Fruit fly (Drosophila melanogaster) whole organism, embryonic: Measurements from ENCODE around the gene mRpS11.

Experiments used
- Antp ChIP-seq: fragments of 200-800 bp; sonication (Bioruptor generic); optimal IDR thresholded peaks from 3 replicates; lab custom pipeline; 2016; ENCODE audit warnings: missing biosample characterization, missing genetic modification characterization
- Atf-2 ChIP-seq: fragments of 200-800 bp; sonication (Bioruptor generic); optimal IDR thresholded peaks from 2 replicates; lab custom pipeline; 2016; ENCODE audit warnings: missing biosample characterization, missing genetic modification characterization
- BEAF-32 ChIP-seq: fragments of 200-800 bp; sonication (Bioruptor generic); optimal IDR thresholded peaks from 3 replicates; lab custom pipeline; 2017; ENCODE audit warnings: missing biosample characterization, missing genetic modification characterization, mild to moderate bottlenecking, moderate library complexity, missing genetic modification reagents
- CG10366 ChIP-seq: fragments of 200-800 bp; sonication (Bioruptor generic); IDR thresholded peaks from 2 replicates; pipeline ENCODE4 v1.3.6; 2022; ENCODE audit warnings: missing biosample characterization, missing genetic modification characterization
- CG10543 ChIP-seq: fragments of 200-800 bp; sonication (Bioruptor generic); optimal IDR thresholded peaks from 3 replicates; lab custom pipeline; 2017; ENCODE audit warnings: missing biosample characterization, mild to moderate bottlenecking, missing genetic modification characterization, moderate library complexity
- CG10959 ChIP-seq: fragments of 200-800 bp; sonication (Bioruptor generic); IDR thresholded peaks from 2 replicates; pipeline ENCODE4 v1.3.6; 2022; ENCODE audit warnings: missing biosample characterization, missing genetic modification characterization
- CG11093 ChIP-seq: fragments of 200-800 bp; sonication (Bioruptor generic); IDR thresholded peaks from 3 replicates; pipeline ENCODE4 v1.3.6; 2022; ENCODE audit warnings: missing biosample characterization, missing genetic modification characterization
- CG12071 ChIP-seq: fragments of 200-800 bp; sonication (Bioruptor generic); optimal IDR thresholded peaks from 3 replicates; lab custom pipeline; 2018; ENCODE audit warnings: missing biosample characterization, mild to moderate bottlenecking, missing genetic modification characterization
- CG12236 ChIP-seq: fragments of 200-800 bp; sonication (Bioruptor generic); optimal IDR thresholded peaks from 2 replicates; lab custom pipeline; 2016; ENCODE audit warnings: missing biosample characterization, missing genetic modification characterization
- CG1233 ChIP-seq: fragments of 200-800 bp; sonication (Bioruptor generic); optimal IDR thresholded peaks from 4 replicates; lab custom pipeline; 2018; ENCODE audit warnings: missing biosample characterization, mild to moderate bottlenecking, missing genetic modification characterization
- CG1603 ChIP-seq: fragments of 200-800 bp; sonication (Bioruptor generic); optimal IDR thresholded peaks from 2 replicates; lab custom pipeline; 2019; ENCODE audit warnings: missing biosample characterization, mild to moderate bottlenecking, missing genetic modification characterization, moderate library complexity
- CG16779 ChIP-seq: fragments of 200-800 bp; sonication (Bioruptor generic); IDR thresholded peaks from 2 replicates; pipeline ENCODE4 v1.3.6; 2022; ENCODE audit warnings: missing biosample characterization, missing genetic modification characterization
- CG16863 ChIP-seq: fragments of 200-800 bp; sonication (Bioruptor generic); optimal IDR thresholded peaks from 3 replicates; lab custom pipeline; 2016; ENCODE audit warnings: missing biosample characterization, missing genetic modification characterization
- CG17802 ChIP-seq: fragments of 200-800 bp; sonication (Bioruptor generic); optimal IDR thresholded peaks from 2 replicates; lab custom pipeline; 2018; ENCODE audit warnings: missing biosample characterization, mild to moderate bottlenecking, missing genetic modification characterization, moderate library complexity
- CG1792 ChIP-seq: fragments of 200-800 bp; sonication (Bioruptor generic); optimal IDR thresholded peaks from 2 replicates; lab custom pipeline; 2016; ENCODE audit warnings: missing biosample characterization, missing genetic modification characterization
- CG18619 ChIP-seq: fragments of 200-800 bp; sonication (Bioruptor generic); optimal IDR thresholded peaks from 3 replicates; lab custom pipeline; 2017; ENCODE audit warnings: missing biosample characterization, mild to moderate bottlenecking, missing genetic modification characterization
- CG2678 ChIP-seq: fragments of 200-800 bp; sonication (Bioruptor generic); optimal IDR thresholded peaks from 3 replicates; lab custom pipeline; 2019; ENCODE audit warnings: missing biosample characterization, mild to moderate bottlenecking, missing genetic modification characterization, moderate library complexity
- CG4282 ChIP-seq: fragments of 200-800 bp; sonication (Bioruptor generic); optimal IDR thresholded peaks from 2 replicates; lab custom pipeline; 2016; ENCODE audit warnings: missing biosample characterization, missing genetic modification characterization
- CG4424 ChIP-seq: fragments of 200-800 bp; sonication (Bioruptor generic); optimal IDR thresholded peaks from 3 replicates; lab custom pipeline; 2016; ENCODE audit warnings: missing biosample characterization, missing genetic modification characterization
- CG4730 ChIP-seq: fragments of 200-800 bp; sonication (Bioruptor generic); IDR thresholded peaks from 2 replicates; pipeline ENCODE4 v1.3.6; 2022; ENCODE audit warnings: missing biosample characterization, missing genetic modification characterization
- CG5245 ChIP-seq: fragments of 200-800 bp; sonication (Bioruptor generic); optimal IDR thresholded peaks from 3 replicates; lab custom pipeline; 2016; ENCODE audit warnings: missing biosample characterization, missing genetic modification characterization
- CG6254 ChIP-seq: fragments of 200-800 bp; sonication (Bioruptor generic); optimal IDR thresholded peaks from 3 replicates; lab custom pipeline; 2017; ENCODE audit warnings: mild to moderate bottlenecking, missing biosample characterization, missing genetic modification reagents, missing genetic modification characterization
- CG7839 ChIP-seq: fragments of 200-800 bp; sonication (Bioruptor generic); optimal IDR thresholded peaks from 3 replicates; lab custom pipeline; 2018; ENCODE audit warnings: missing biosample characterization, mild to moderate bottlenecking, missing genetic modification characterization, moderate library complexity
- CHES-1-like ChIP-seq: fragments of 200-800 bp; sonication (Bioruptor generic); optimal IDR thresholded peaks from 2 replicates; lab custom pipeline; 2016; ENCODE audit warnings: missing biosample characterization, missing genetic modification characterization
- Camta ChIP-seq: fragments of 200-800 bp; sonication (Bioruptor generic); optimal IDR thresholded peaks from 2 replicates; lab custom pipeline; 2016; ENCODE audit warnings: missing biosample characterization, missing genetic modification characterization
- Dref ChIP-seq: fragments of 200-800 bp; sonication (Bioruptor generic); IDR thresholded peaks from 2 replicates; pipeline ENCODE4 v1.3.6; 2022; ENCODE audit warnings: missing biosample characterization, missing genetic modification characterization
- Nf-YC ChIP-seq: fragments of 200-800 bp; optimal IDR thresholded peaks from 3 replicates; lab custom pipeline; 2019; ENCODE audit warnings: missing biosample characterization, mild to moderate bottlenecking, missing genetic modification characterization, moderate library complexity
- Rfx ChIP-seq: fragments of 200-800 bp; sonication (Bioruptor generic); IDR thresholded peaks from 2 replicates; pipeline ENCODE4 v1.3.6; 2022; ENCODE audit warnings: missing biosample characterization, missing genetic modification characterization
- Scr ChIP-seq: fragments of 200-800 bp; sonication (Bioruptor generic); IDR thresholded peaks from 2 replicates; pipeline ENCODE4 v1.3.6; 2022; ENCODE audit warnings: missing biosample characterization, missing genetic modification characterization; ENCODE audit not compliant: partially characterized antibody
- YL-1 ChIP-seq: fragments of 200-800 bp; sonication (Bioruptor generic); optimal IDR thresholded peaks from 3 replicates; lab custom pipeline; 2017; ENCODE audit warnings: missing biosample characterization, mild to moderate bottlenecking, missing genetic modification characterization
- ab ChIP-seq: fragments of 200-800 bp; sonication (Bioruptor generic); optimal IDR thresholded peaks from 2 replicates; lab custom pipeline; 2016; ENCODE audit warnings: missing biosample characterization, missing genetic modification characterization
- ase ChIP-seq: fragments of 200-800 bp; sonication (Bioruptor generic); IDR thresholded peaks from 3 replicates; pipeline ENCODE4 v1.3.6; 2022; ENCODE audit warnings: missing biosample characterization, missing genetic modification characterization
- cato ChIP-seq: fragments of 200-800 bp; sonication (Bioruptor generic); optimal IDR thresholded peaks from 2 replicates; lab custom pipeline; 2016; ENCODE audit warnings: missing biosample characterization, missing genetic modification characterization, borderline replicate concordance
- chif ChIP-seq, 2 experiments: fragments of 200-800 bp; sonication (Bioruptor generic); optimal IDR thresholded peaks; 3 replicates each; lab custom pipeline; 2016; ENCODE audit warnings: missing biosample characterization in 2 of 2, missing genetic modification characterization in 2 of 2
- ci ChIP-seq: fragments of 200-800 bp; sonication (Bioruptor generic); IDR thresholded peaks from 3 replicates; pipeline ENCODE4 v1.3.6; 2022; ENCODE audit warnings: missing biosample characterization, missing genetic modification characterization
- crp ChIP-seq, 2 experiments: fragments of 200-800 bp; sonication (Bioruptor generic); optimal IDR thresholded peaks; 2 replicates in 1 of 2; 3 replicates in 1 of 2; lab custom pipeline; 2017; ENCODE audit warnings: missing biosample characterization in 2 of 2, missing genetic modification characterization in 2 of 2, mild to moderate bottlenecking in 1 of 2, moderate library complexity in 1 of 2
- dimm ChIP-seq: fragments of 200-800 bp; sonication (Bioruptor generic); IDR thresholded peaks from 2 replicates; pipeline ENCODE4 v1.3.6; 2022; ENCODE audit warnings: missing biosample characterization, missing genetic modification characterization
- ems ChIP-seq: fragments of 200-800 bp; sonication (Bioruptor generic); optimal IDR thresholded peaks from 3 replicates; lab custom pipeline; 2016; ENCODE audit warnings: missing biosample characterization, missing genetic modification characterization
- ftz-f1 ChIP-seq: fragments of 200-800 bp; sonication (Bioruptor generic); optimal IDR thresholded peaks from 2 replicates; lab custom pipeline; 2016; ENCODE audit warnings: missing biosample characterization, missing genetic modification characterization
- gce ChIP-seq: fragments of 200-800 bp; sonication (Bioruptor generic); IDR thresholded peaks from 3 replicates; pipeline ENCODE4 v1.3.6; 2022; ENCODE audit warnings: missing biosample characterization, missing genetic modification characterization
- gcm2 ChIP-seq: fragments of 200-800 bp; sonication (Bioruptor generic); optimal IDR thresholded peaks from 2 replicates; lab custom pipeline; 2016; ENCODE audit warnings: missing biosample characterization, missing genetic modification characterization
- peb ChIP-seq: fragments of 200-800 bp; sonication (Bioruptor generic); IDR thresholded peaks from 2 replicates; pipeline ENCODE4 v1.3.6; 2022; ENCODE audit warnings: missing biosample characterization, missing genetic modification characterization
- seq ChIP-seq: fragments of 200-800 bp; sonication (Bioruptor generic); IDR thresholded peaks from 2 replicates; pipeline ENCODE4 v1.3.6; 2022; ENCODE audit warnings: missing biosample characterization, missing genetic modification characterization
- sqz ChIP-seq: fragments of 200-800 bp; sonication (Bioruptor generic); optimal IDR thresholded peaks from 3 replicates; lab custom pipeline; 2018; ENCODE audit warnings: missing biosample characterization, mild to moderate bottlenecking, missing genetic modification characterization
- tin ChIP-seq: fragments of 200-800 bp; sonication (Bioruptor generic); optimal IDR thresholded peaks from 3 replicates; lab custom pipeline; 2016; ENCODE audit warnings: missing biosample characterization, missing genetic modification characterization
- tio ChIP-seq: fragments of 200-800 bp; sonication (Bioruptor generic); optimal IDR thresholded peaks from 2 replicates; lab custom pipeline; 2017; ENCODE audit warnings: missing biosample characterization, missing genetic modification characterization, inconsistent platforms
- toy ChIP-seq: fragments of 200-800 bp; sonication (Bioruptor generic); IDR thresholded peaks from 2 replicates; pipeline ENCODE4 v1.3.6; 2022; ENCODE audit warnings: missing biosample characterization, missing genetic modification characterization
- zfh1 ChIP-seq: fragments of 200-800 bp; sonication (Bioruptor generic); IDR thresholded peaks from 3 replicates; pipeline ENCODE4 v1.3.6; 2022; ENCODE audit warnings: missing biosample characterization, missing genetic modification characterization

Gene mRpS11

DNA sequence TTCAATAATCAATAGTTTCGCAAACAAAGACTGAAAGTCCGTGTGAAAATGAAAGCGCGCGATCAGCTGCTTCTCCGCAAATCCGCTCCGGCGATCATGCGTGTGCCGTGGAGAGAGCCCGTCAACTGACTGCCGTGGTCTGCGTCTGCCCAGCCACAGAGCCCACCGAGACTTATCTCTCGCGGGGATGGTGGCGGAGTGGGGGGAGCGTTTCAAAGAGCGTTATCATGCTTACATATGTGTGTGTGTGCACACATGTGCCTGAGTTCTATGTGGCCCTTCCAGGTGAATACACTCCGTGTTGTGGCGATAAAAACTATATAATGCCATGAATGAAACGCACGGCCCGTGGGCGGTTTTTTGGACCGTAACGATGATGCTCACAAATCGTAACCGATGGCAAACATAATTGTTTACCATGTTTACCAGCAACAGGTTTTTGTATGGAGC is 5.5 kb downstream of the mRpS11 start (continued):
- TF ChIP-seq BEAF-32 (GFP tag; lab: Kevin White, UChicago) = no peak
- peak; percentile 32; the same call in 2 of the 3 replicates for TF ChIP-seq ci (GFP tag; lab: Robert Waterston, UW)

DNA sequence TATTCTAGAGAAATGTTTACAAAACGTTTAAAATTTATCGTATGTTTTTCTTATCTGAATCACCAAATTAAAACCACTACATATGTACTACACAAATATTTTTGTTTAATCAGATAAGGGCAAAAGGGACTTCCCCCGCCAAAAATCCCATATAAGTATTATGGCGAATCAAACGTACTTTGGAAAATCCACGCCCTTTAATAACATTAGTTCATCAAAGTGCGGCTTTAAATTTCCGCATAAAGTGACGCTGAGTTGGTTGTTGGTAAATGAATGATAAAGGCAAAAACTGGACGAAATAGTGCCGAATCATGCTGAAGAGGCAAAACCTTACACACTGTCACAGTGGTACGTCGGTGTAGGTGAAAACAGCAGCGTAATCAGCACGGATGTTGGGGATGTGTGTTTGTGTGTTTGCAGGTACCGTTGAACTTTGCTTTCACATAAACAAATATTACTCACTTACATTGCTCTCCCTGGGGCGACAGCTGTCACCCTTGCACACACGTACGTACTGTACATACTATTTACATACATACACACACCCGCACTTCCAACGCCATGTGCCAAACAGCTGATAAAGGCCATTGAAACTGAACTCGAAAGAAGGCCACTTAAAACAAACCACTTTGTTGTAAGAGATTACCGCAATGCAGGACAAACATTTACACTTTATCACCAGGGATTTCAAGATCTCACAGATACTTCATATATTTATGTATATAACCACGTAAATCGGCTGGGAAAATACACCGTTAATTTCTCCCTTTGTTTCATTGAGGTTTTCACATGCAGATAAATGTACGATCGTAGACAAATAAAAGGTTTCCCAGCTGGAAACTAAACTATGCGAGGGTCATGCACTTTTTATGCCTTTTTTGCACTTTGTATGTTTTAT is 6.7 kb downstream of the mRpS11 start:
- TF ChIP-seq Antp (GFP tag; lab: Kevin White, UChicago) (no peak), CG16863 (no peak), CG17802 (tag; lab: Kevin White, UChicago) (no peak), ab (no peak), cato (no peak), Rfx (peak; percentile 35; the same call in 1 of the 2 replicates), toy (GFP tag; lab: Robert Waterston, UW) (no peak), CG2678 (tag; lab: Kevin White, UChicago) (no peak), crp (GFP tag; optimal IDR thresholded peaks at IDR 0.05; lab: Kevin White, UChicago) (peak in 1 of 2 experiments; percentile 71), Camta (GFP tag; lab: Kevin White, UChicago) (no peak), ase (GFP tag; lab: Robert Waterston, UW) (no peak), CG1792 (no peak), ftz-f1 (GFP tag; lab: Kevin White, UChicago) (peak; percentile 56), CG12071 (GFP tag; lab: Kevin White, UChicago) (peak; percentile 50), CG11093 (GFP tag; lab: Robert Waterston, UW) (no peak), zfh1 (GFP tag; lab: Robert Waterston, UW) (0 out of 3 replicates have a peak, but pooled peaks have one; percentile 29), sqz (GFP tag; lab: Kevin White, UChicago) (no peak), tio (GFP tag; lab: Kevin White, UChicago) (no peak), Scr (GFP tag; lab: Robert Waterston, UW) (no peak), CG1603 (peak; percentile 20), CG7839 (peak; percentile 8), YL-1 (GFP tag; lab: Kevin White, UChicago) (peak; percentile 13), CG4424 (no peak), Dref (GFP tag; lab: Robert Waterston, UW) (no peak), CG4730 (GFP tag; lab: Robert Waterston, UW) (no peak), CG12236 (GFP tag; lab: Kevin White, UChicago) (no peak), ems (peak; percentile 3), dimm (GFP tag; lab: Robert Waterston, UW) (no peak), CG16779 (GFP tag; lab: Robert Waterston, UW) (no peak), CG18619 (GFP tag; lab: Kevin White, UChicago) (no peak), CG1233 (peak; percentile 20), CG10366 (no peak), CG10543 (peak; percentile 32), Nf-YC (tag; lab: Kevin White, UChicago) (no peak), peb (GFP tag; lab: Robert Waterston, UW) (no peak), tin (no peak), CG6254 (GFP tag; lab: Kevin White, UChicago) (peak; percentile 29), Atf-2 (GFP tag; lab: Kevin White, UChicago) (no peak), chif (GFP tag; optimal IDR thresholded peaks at IDR 0.05; lab: Kevin White, UChicago) (no peak), gcm2 (GFP tag; lab: Kevin White, UChicago) (no peak), seq (peak; percentile 7; the same call in 1 of the 2 replicates), CG10959 (no peak), CHES-1-like (GFP tag; lab: Kevin White, UChicago) (no peak), CG5245 (GFP tag; lab: Kevin White, UChicago) (no peak), CG4282 (GFP tag; lab: Kevin White, UChicago) (no peak), gce (GFP tag; lab: Robert Waterston, UW) (0 out of 3 replicates have a peak, but pooled peaks have one; percentile 47)
